Worm (Caenorhabditis elegans): ENCODE measurements around the gene F41G3.3.
"Not testable (repeated sequence)": the region's sequence is repeated elsewhere in the genome, so short reads cannot be mapped to it uniquely, and the experiment has no call there.

DNA sequence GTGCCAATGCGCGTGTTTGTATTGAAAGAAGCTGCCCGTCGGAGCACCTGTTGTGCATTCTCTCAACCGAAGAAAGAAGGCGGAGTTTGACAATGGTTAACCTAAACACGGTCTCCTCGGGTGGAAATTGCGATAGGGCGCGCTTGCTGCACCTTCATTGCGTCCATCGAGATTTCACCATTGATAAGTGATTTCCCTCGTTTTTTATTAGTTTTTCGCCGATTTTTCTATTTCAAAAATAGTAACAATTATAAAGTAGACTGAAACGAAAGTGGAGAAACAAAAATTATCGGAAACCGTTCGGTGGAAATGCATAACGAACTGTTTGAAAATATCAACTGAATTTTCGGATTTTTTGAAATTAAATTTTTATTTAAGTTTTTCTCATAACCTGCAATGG lies 18.7 kb downstream of the F41G3.3 start, which contains the start of gene agr-1:
- TF ChIP-seq zag-1, egl-27, snpc-4, ZK546.5, mdl-1, egl-5 (tag; optimal IDR thresholded peaks at IDR 0.05): not testable (repeated sequence)
